Worm (Caenorhabditis elegans) whole organism, L1 larva: ENCODE data around the gene erg-28.
A peak's percentile ranks its signal among the peaks of the same experiment; 100 is the strongest.

Source experiments
- C04F5.9 ChIP-seq: sonication (generic microtip); optimal IDR thresholded peaks from 2 replicates; lab custom pipeline; 2016; ENCODE audit warnings: missing genetic modification characterization, missing compliant biosample characterization
- C16A3.4 ChIP-seq: fragments of 150-350 bp; optimal IDR thresholded peaks from 2 replicates; lab custom pipeline; 2014; ENCODE audit warnings: missing biosample characterization, missing genetic modification characterization
- C34B4.2 ChIP-seq: sonication (generic microtip); optimal IDR thresholded peaks from 2 replicates; lab custom pipeline; 2017; ENCODE audit warnings: mild to moderate bottlenecking, missing genetic modification characterization, missing compliant biosample characterization
- Y116A8C.19 ChIP-seq: sonication (generic microtip); optimal IDR thresholded peaks from 2 replicates; lab custom pipeline; 2016; ENCODE audit warnings: missing compliant biosample characterization, missing genetic modification characterization, borderline replicate concordance
- aha-1 ChIP-seq: fragments of 150-350 bp; optimal IDR thresholded peaks from 2 replicates; lab custom pipeline; 2014; ENCODE audit warnings: missing biosample characterization, missing genetic modification characterization
- alr-1 ChIP-seq: fragments of 200-800 bp; sonication (Bioruptor generic); optimal IDR thresholded peaks from 2 replicates; lab custom pipeline; 2018; ENCODE audit warnings: borderline replicate concordance, mild to moderate bottlenecking, missing genetic modification characterization, missing compliant biosample characterization
- blmp-1 ChIP-seq: fragments of 150-350 bp; optimal IDR thresholded peaks from 2 replicates; lab custom pipeline; 2014; ENCODE audit warnings: missing biosample characterization, missing genetic modification characterization
- ceh-8 ChIP-seq: fragments of 200-800 bp; sonication (Bioruptor generic); optimal IDR thresholded peaks from 2 replicates; lab custom pipeline; 2018; ENCODE audit warnings: mild to moderate bottlenecking, missing genetic modification characterization, moderate library complexity, missing compliant biosample characterization
- ceh-88 ChIP-seq: fragments of 200-800 bp; sonication (Bioruptor generic); IDR thresholded peaks from 2 replicates; pipeline ENCODE4 v1.3.6; 2022; ENCODE audit warnings: missing genetic modification characterization, missing compliant biosample characterization
- ceh-90 ChIP-seq: sonication (generic microtip); optimal IDR thresholded peaks from 2 replicates; lab custom pipeline; 2016; ENCODE audit warnings: missing genetic modification characterization, missing compliant biosample characterization
- ces-1 ChIP-seq: fragments of 150-350 bp; optimal IDR thresholded peaks from 2 replicates; lab custom pipeline; 2014; ENCODE audit warnings: missing biosample characterization, missing genetic modification reagents, missing genetic modification characterization
- egl-13 ChIP-seq: sonication (generic microtip); optimal IDR thresholded peaks from 2 replicates; lab custom pipeline; 2016; ENCODE audit warnings: missing genotype, missing genetic modification reagents, missing genetic modification characterization, missing compliant biosample characterization
- egl-27 ChIP-seq, 2 experiments: fragments of 150-350 bp in 1 of 2; sonication (generic microtip); optimal IDR thresholded peaks; 3 replicates each; lab custom pipeline; 2017 to 2018; ENCODE audit warnings: missing biosample characterization in 2 of 2, missing genetic modification characterization in 2 of 2, missing genetic modification reagents in 2 of 2
- elt-3 ChIP-seq, 6 experiments: fragments of 150-350 bp in 1 of 6; sonication (generic microtip); optimal IDR thresholded peaks; 2 replicates each; lab custom pipeline; 2017 to 2018; ENCODE audit warnings: missing biosample characterization in 6 of 6, missing genetic modification characterization in 6 of 6, inconsistent platforms in 1 of 6
- ets-5 ChIP-seq: fragments of 200-800 bp; sonication (Bioruptor generic); IDR thresholded peaks from 2 replicates; pipeline ENCODE4 v1.3.6; 2022; ENCODE audit warnings: missing genetic modification characterization, missing compliant biosample characterization
- fkh-10 ChIP-seq: sonication (generic microtip); optimal IDR thresholded peaks from 2 replicates; lab custom pipeline; 2017; ENCODE audit warnings: missing biosample characterization, missing genetic modification reagents, missing genetic modification characterization
- fkh-8 ChIP-seq: sonication (generic microtip); optimal IDR thresholded peaks from 2 replicates; lab custom pipeline; 2016; ENCODE audit warnings: mild to moderate bottlenecking, missing genetic modification characterization, missing compliant biosample characterization
- fos-1 ChIP-seq: fragments of 150-350 bp; optimal IDR thresholded peaks from 2 replicates; lab custom pipeline; 2014; ENCODE audit warnings: missing biosample characterization, missing genetic modification characterization
- grh-1 ChIP-seq: fragments of 200-800 bp; sonication (Bioruptor generic); IDR thresholded peaks from 2 replicates; pipeline ENCODE4 v1.3.6; 2022; ENCODE audit warnings: missing genetic modification reagents, missing genetic modification characterization, missing compliant biosample characterization
- hpl-2 ChIP-seq: fragments of 150-350 bp; optimal IDR thresholded peaks from 2 replicates; lab custom pipeline; 2014; ENCODE audit warnings: missing biosample characterization, missing genetic modification reagents, missing genetic modification characterization
- isw-1 ChIP-seq: fragments of 200-800 bp; sonication (Bioruptor generic); IDR thresholded peaks from 2 replicates; pipeline ENCODE4 v1.3.6; 2022; ENCODE audit warnings: missing genetic modification characterization, missing compliant biosample characterization
- lin-15B ChIP-seq: fragments of 150-350 bp; sonication (generic microtip); optimal IDR thresholded peaks from 3 replicates; lab custom pipeline; 2014; ENCODE audit warnings: missing biosample characterization, missing genetic modification characterization
- lin-35 ChIP-seq, 2 experiments: fragments of 150-350 bp; optimal IDR thresholded peaks; 2 replicates each; lab custom pipeline; 2014; ENCODE audit warnings: missing biosample characterization in 2 of 2, missing genetic modification characterization in 2 of 2, missing genetic modification reagents in 2 of 2
- lin-39 ChIP-seq: fragments of 150-350 bp; optimal IDR thresholded peaks from 2 replicates; lab custom pipeline; 2014; ENCODE audit warnings: missing biosample characterization, missing genetic modification reagents, missing genetic modification characterization
- lir-3 ChIP-seq: sonication (generic microtip); optimal IDR thresholded peaks from 2 replicates; lab custom pipeline; 2016; ENCODE audit warnings: mild to moderate bottlenecking, missing genetic modification characterization, moderate library complexity, missing compliant biosample characterization; ENCODE audit not compliant: poor library complexity
- lsy-2 ChIP-seq, 2 experiments: fragments of 150-350 bp; optimal IDR thresholded peaks; 2 replicates each; lab custom pipeline; 2014; ENCODE audit warnings: missing biosample characterization in 2 of 2, missing genetic modification characterization in 2 of 2
- mdl-1 ChIP-seq, 2 experiments: fragments of 150-350 bp; optimal IDR thresholded peaks; 2 replicates each; lab custom pipeline; 2014 to 2017; ENCODE audit warnings: missing biosample characterization in 2 of 2, missing genetic modification characterization in 2 of 2, inconsistent platforms in 1 of 2
- mef-2 ChIP-seq: fragments of 150-350 bp; optimal IDR thresholded peaks from 2 replicates; lab custom pipeline; 2014; ENCODE audit warnings: missing biosample characterization, missing genetic modification characterization
- nhr-237 ChIP-seq: fragments of 150-350 bp; optimal IDR thresholded peaks from 2 replicates; lab custom pipeline; 2014; ENCODE audit warnings: missing biosample characterization, missing genetic modification characterization
- nhr-47 ChIP-seq: sonication (generic microtip); optimal IDR thresholded peaks from 2 replicates; lab custom pipeline; 2016; ENCODE audit warnings: mild to moderate bottlenecking, missing genetic modification characterization, moderate library complexity, missing compliant biosample characterization
- nhr-77 ChIP-seq: fragments of 150-350 bp; optimal IDR thresholded peaks from 2 replicates; lab custom pipeline; 2014; ENCODE audit warnings: missing biosample characterization, missing genetic modification characterization
- nhr-84 ChIP-seq: sonication (generic microtip); optimal IDR thresholded peaks from 2 replicates; lab custom pipeline; 2017; ENCODE audit warnings: missing biosample characterization, missing genetic modification characterization
- nhr-85 ChIP-seq: sonication (generic microtip); peaks from one replicate; lab custom pipeline; 2016; ENCODE audit warnings: missing genetic modification characterization, inconsistent platforms, missing compliant biosample characterization
- nhr-90 ChIP-seq: sonication (generic microtip); optimal IDR thresholded peaks from 2 replicates; lab custom pipeline; 2016; ENCODE audit warnings: mild to moderate bottlenecking, missing genetic modification characterization, missing compliant biosample characterization; ENCODE audit not compliant: poor library complexity
- snpc-4 ChIP-seq: fragments of 150-350 bp; optimal IDR thresholded peaks from 2 replicates; lab custom pipeline; 2014; ENCODE audit warnings: missing biosample characterization, missing genetic modification characterization
- sptf-1 ChIP-seq: fragments of 150-350 bp; optimal IDR thresholded peaks from 2 replicates; lab custom pipeline; 2014; ENCODE audit warnings: missing biosample characterization, missing genetic modification characterization
- sup-37 ChIP-seq: fragments of 200-800 bp; sonication (Bioruptor generic); optimal IDR thresholded peaks from 2 replicates; lab custom pipeline; 2018; ENCODE audit warnings: mild to moderate bottlenecking, missing genetic modification characterization, missing compliant biosample characterization
- swsn-7 ChIP-seq: sonication (generic microtip); optimal IDR thresholded peaks from 2 replicates; lab custom pipeline; 2016; ENCODE audit warnings: missing genetic modification characterization, missing compliant biosample characterization
- tlp-1 ChIP-seq: fragments of 150-350 bp; optimal IDR thresholded peaks from 2 replicates; lab custom pipeline; 2014; ENCODE audit warnings: missing biosample characterization, missing genetic modification characterization
- unc-130 ChIP-seq: fragments of 150-350 bp; optimal IDR thresholded peaks from 2 replicates; lab custom pipeline; 2017; ENCODE audit warnings: missing biosample characterization, missing genetic modification characterization, inconsistent platforms
- unc-30 ChIP-seq: sonication (generic microtip); optimal IDR thresholded peaks from 2 replicates; lab custom pipeline; 2017; ENCODE audit warnings: missing biosample characterization, missing genetic modification characterization
- unc-62 ChIP-seq: fragments of 150-350 bp; optimal IDR thresholded peaks from 2 replicates; lab custom pipeline; 2014; ENCODE audit warnings: missing biosample characterization, missing genetic modification reagents, missing genetic modification characterization
- unc-86 ChIP-seq: sonication (generic microtip); optimal IDR thresholded peaks from 2 replicates; lab custom pipeline; 2016; ENCODE audit warnings: missing genetic modification characterization, missing compliant biosample characterization
- unc-98 ChIP-seq: fragments of 200-800 bp; sonication (Bioruptor generic); IDR thresholded peaks from 2 replicates; pipeline ENCODE4 v1.3.6; 2022; ENCODE audit warnings: missing genetic modification characterization, missing compliant biosample characterization
- xbp-1 ChIP-seq: sonication (generic microtip); optimal IDR thresholded peaks from 2 replicates; lab custom pipeline; 2016; ENCODE audit warnings: missing genetic modification characterization, missing compliant biosample characterization
- zip-4 ChIP-seq: fragments of 200-800 bp; sonication (Bioruptor generic); optimal IDR thresholded peaks from 2 replicates; lab custom pipeline; 2018; ENCODE audit warnings: mild to moderate bottlenecking, missing genetic modification characterization, moderate library complexity, missing compliant biosample characterization
- ztf-11 ChIP-seq, 2 experiments: sonication (generic microtip); optimal IDR thresholded peaks; 2 replicates each; lab custom pipeline; 2016 to 2017; ENCODE audit warnings: missing genetic modification characterization in 2 of 2, missing biosample characterization in 1 of 2, missing compliant biosample characterization in 1 of 2
- ztf-4 ChIP-seq: fragments of 150-350 bp; optimal IDR thresholded peaks from 2 replicates; lab custom pipeline; 2014; ENCODE audit warnings: missing biosample characterization, missing genetic modification characterization

The erg-28 gene

DNA sequence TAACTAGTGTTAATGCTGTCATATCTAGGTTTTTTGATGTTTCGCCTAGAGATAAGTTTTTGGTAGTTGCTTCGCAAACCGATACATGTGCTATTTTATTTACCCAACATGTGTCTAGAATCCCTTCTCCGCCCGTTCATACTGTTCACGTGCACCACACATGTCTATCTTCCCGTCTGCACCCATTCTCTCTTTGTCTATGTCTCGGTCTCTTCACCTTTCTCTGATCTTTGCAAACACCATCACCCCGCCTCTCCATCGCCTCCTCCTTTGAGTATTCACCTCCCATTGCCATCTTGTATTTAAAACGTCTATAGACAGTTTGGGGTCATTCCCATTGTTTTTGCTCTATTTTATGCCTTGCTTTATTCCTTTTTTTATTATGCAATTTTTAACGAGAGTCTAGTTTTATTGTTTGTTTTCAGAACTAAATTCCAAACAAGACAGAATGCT is 30.1 kb downstream of the erg-28 start, which contains the start of gene F56H9.2 (continued):
- TF ChIP-seq xbp-1 (tag; lab: Kevin White, UChicago) (peak; percentile 61), fos-1 (tag; lab: Kevin White, UChicago) (peak; percentile 13), nhr-85 (tag; lab: Kevin White, UChicago) (peak; percentile 98), Y116A8C.19 (tag; lab: Kevin White, UChicago) (no peak), ceh-8 (GFP tag; lab: Kevin White, UChicago) (no peak), ces-1 (GFP tag; lab: Kevin White, UChicago) (no peak), swsn-7 (tag; lab: Kevin White, UChicago) (peak; percentile 74), ceh-90 (tag; lab: Kevin White, UChicago) (no peak), nhr-77 (peak; percentile 58), tlp-1 (no peak), egl-27 (tag; optimal IDR thresholded peaks at IDR 0.05; lab: Kevin White, UChicago) (peak; percentile 66 to 72), ztf-11 (tag; optimal IDR thresholded peaks at IDR 0.05; lab: Kevin White, UChicago) (peak in 1 of 2 experiments; percentile 27), nhr-84 (no peak), lsy-2 (tag; optimal IDR thresholded peaks at IDR 0.05; lab: Kevin White, UChicago) (peak; percentile 53 to 77), unc-130 (tag; lab: Kevin White, UChicago) (peak; percentile 94), zip-4 (GFP tag; lab: Kevin White, UChicago) (no peak), ceh-88 (GFP tag; lab: Robert Waterston, UW) (no peak), mef-2 (peak; percentile 26), ets-5 (no peak), alr-1 (tag; lab: Kevin White, UChicago) (no peak), unc-98 (no peak), C34B4.2 (tag; lab: Kevin White, UChicago) (no peak), unc-62 (GFP tag; lab: Kevin White, UChicago) (no peak), snpc-4 (tag; lab: Kevin White, UChicago) (no peak), mdl-1 (tag; optimal IDR thresholded peaks at IDR 0.05; lab: Kevin White, UChicago) (peak in 1 of 2 experiments; percentile 96), nhr-90 (tag; lab: Kevin White, UChicago) (peak; percentile 81), hpl-2 (GFP tag; lab: Kevin White, UChicago) (no peak), unc-30 (tag; lab: Kevin White, UChicago) (no peak), lir-3 (peak; percentile 46), fkh-8 (tag; lab: Kevin White, UChicago) (no peak), egl-13 (tag; lab: Kevin White, UChicago) (no peak), C16A3.4 (tag; lab: Kevin White, UChicago) (peak; percentile 41), blmp-1 (tag; lab: Kevin White, UChicago) (peak; percentile 76), lin-35 (GFP tag; optimal IDR thresholded peaks at IDR 0.05; lab: Kevin White, UChicago) (peak; percentile 43 to 83), fkh-10 (GFP tag; lab: Kevin White, UChicago) (no peak), lin-15B (tag; lab: Kevin White, UChicago) (no peak), elt-3 (tag; optimal IDR thresholded peaks at IDR 0.05; lab: Kevin White, UChicago) (peak in 3 of 6 experiments; percentile 68 to 92 (median 70)), lin-39 (tag; lab: Kevin White, UChicago) (peak; percentile 10), sup-37 (GFP tag; lab: Kevin White, UChicago) (peak; percentile 24), isw-1 (GFP tag; lab: Robert Waterston, UW) (0 out of 2 replicates have a peak, but pooled peaks have one; percentile 2), unc-86 (peak; percentile 46), ztf-4 (peak; percentile 4), C04F5.9 (tag; lab: Kevin White, UChicago) (no peak), aha-1 (no peak), nhr-237 (tag; lab: Kevin White, UChicago) (no peak), nhr-47 (tag; lab: Kevin White, UChicago) (peak; percentile 70), grh-1 (GFP tag; lab: Robert Waterston, UW) (peak; percentile 69), sptf-1 (tag; lab: Kevin White, UChicago) (no peak)
- TF ChIP-seq, all 84 proteins: peak for 43
